Worm (Caenorhabditis elegans) whole organism, L4 larva: Measurements from ENCODE around the gene C37H5.14.

Experiments
- Y105C5A.15 ChIP-seq: fragments of 200-800 bp; sonication (Bioruptor generic); IDR thresholded peaks from 2 replicates; pipeline ENCODE4 v1.3.6; 2022; ENCODE audit warnings: missing genetic modification characterization, missing compliant biosample characterization
- Y75B8A.6 ChIP-seq: fragments of 200-800 bp; sonication (Bioruptor generic); IDR thresholded peaks from 2 replicates; pipeline ENCODE4 v1.3.6; 2022; ENCODE audit warnings: missing genetic modification reagents, missing genetic modification characterization, missing compliant biosample characterization
- ZK546.5 ChIP-seq, 2 experiments: sonication (generic microtip); optimal IDR thresholded peaks; 2 replicates each; lab custom pipeline; 2017; ENCODE audit warnings: missing biosample characterization in 2 of 2, missing genetic modification characterization in 2 of 2
- aha-1 ChIP-seq: fragments of 150-350 bp; peaks from one replicate; lab custom pipeline; 2014; ENCODE audit warnings: missing biosample characterization, missing genetic modification characterization
- aly-2 ChIP-seq: sonication (generic microtip); optimal IDR thresholded peaks from 2 replicates; lab custom pipeline; 2018; ENCODE audit warnings: missing biosample characterization, missing genetic modification characterization
- ceh-28 ChIP-seq: fragments of 150-350 bp; optimal IDR thresholded peaks from 2 replicates; lab custom pipeline; 2014; ENCODE audit warnings: missing biosample characterization, missing genetic modification reagents, missing genetic modification characterization
- daf-19 ChIP-seq: fragments of 200-800 bp; sonication (Bioruptor generic); conservative IDR thresholded peaks from 2 replicates; pipeline ENCODE4 v1.3.6; 2022; ENCODE audit warnings: missing genetic modification characterization, missing compliant biosample characterization
- daf-8 ChIP-seq: fragments of 200-800 bp; sonication (Bioruptor generic); IDR thresholded peaks from 2 replicates; pipeline ENCODE4 v1.3.6; 2022; ENCODE audit warnings: missing genetic modification characterization, missing compliant biosample characterization
- dmd-6 ChIP-seq: fragments of 200-800 bp; sonication (Bioruptor generic); IDR thresholded peaks from 2 replicates; pipeline ENCODE4 v1.3.6; 2022; ENCODE audit warnings: missing genetic modification reagents, missing genetic modification characterization, missing compliant biosample characterization
- dmd-9 ChIP-seq: fragments of 200-800 bp; sonication (Bioruptor generic); IDR thresholded peaks from 2 replicates; pipeline ENCODE4 v1.3.6; 2022; ENCODE audit warnings: missing genetic modification reagents, missing genetic modification characterization, missing compliant biosample characterization
- duxl-1 ChIP-seq: sonication (generic microtip); optimal IDR thresholded peaks from 2 replicates; lab custom pipeline; 2016; ENCODE audit warnings: mild to moderate bottlenecking, missing genetic modification characterization, moderate library complexity, missing compliant biosample characterization; ENCODE audit not compliant: poor library complexity
- egl-27 ChIP-seq: sonication (generic microtip); optimal IDR thresholded peaks from 3 replicates; lab custom pipeline; 2017; ENCODE audit warnings: missing biosample characterization, missing genetic modification reagents, missing genetic modification characterization
- fkh-10 ChIP-seq: fragments of 150-350 bp; optimal IDR thresholded peaks from 2 replicates; lab custom pipeline; 2014; ENCODE audit warnings: missing biosample characterization, missing genetic modification reagents, missing genetic modification characterization
- hif-1 ChIP-seq, 2 experiments: sonication (generic microtip); optimal IDR thresholded peaks; 2 replicates each; lab custom pipeline; 2016 to 2017; ENCODE audit warnings: missing compliant biosample characterization in 2 of 2, missing genetic modification characterization in 2 of 2, missing genetic modification reagents in 2 of 2, missing genotype in 2 of 2, mild to moderate bottlenecking in 1 of 2
- hlh-11 ChIP-seq: fragments of 200-800 bp; sonication (Bioruptor generic); optimal IDR thresholded peaks from 2 replicates; lab custom pipeline; 2018; ENCODE audit warnings: mild to moderate bottlenecking, missing genetic modification characterization, missing compliant biosample characterization
- hmg-1.1 ChIP-seq: fragments of 200-800 bp; sonication (Bioruptor generic); IDR thresholded peaks from 2 replicates; pipeline ENCODE4 v1.3.6; 2022; ENCODE audit warnings: missing genetic modification reagents, missing genetic modification characterization, missing compliant biosample characterization
- lin-29 ChIP-seq: fragments of 200-800 bp; sonication (Bioruptor generic); IDR thresholded peaks from 2 replicates; pipeline ENCODE4 v1.3.6; 2022; ENCODE audit warnings: missing genetic modification reagents, missing genetic modification characterization, missing compliant biosample characterization
- lir-3 ChIP-seq: sonication (generic microtip); optimal IDR thresholded peaks from 2 replicates; lab custom pipeline; 2016; ENCODE audit warnings: mild to moderate bottlenecking, missing genetic modification characterization, missing compliant biosample characterization
- madf-5 ChIP-seq, 2 experiments: fragments of 200-800 bp; sonication (Bioruptor generic); IDR thresholded peaks; 2 replicates each; pipeline ENCODE4 v1.3.6; 2022; ENCODE audit warnings: missing compliant biosample characterization in 2 of 2, missing genetic modification characterization in 2 of 2
- madf-9 ChIP-seq: fragments of 200-800 bp; sonication (Bioruptor generic); conservative IDR thresholded peaks from 2 replicates; pipeline ENCODE4 v1.3.6; 2022; ENCODE audit warnings: missing genetic modification reagents, missing genetic modification characterization, missing compliant biosample characterization
- mdl-1 ChIP-seq, 2 experiments: fragments of 150-350 bp in 1 of 2; sonication (generic microtip) in 1 of 2; optimal IDR thresholded peaks; 2 replicates each; lab custom pipeline; 2014 to 2017; ENCODE audit warnings: missing biosample characterization in 2 of 2, missing genetic modification characterization in 2 of 2
- mdt-29 ChIP-seq: fragments of 200-800 bp; sonication (Bioruptor generic); IDR thresholded peaks from 2 replicates; pipeline ENCODE4 v1.3.6; 2022; ENCODE audit warnings: missing genetic modification reagents, missing genetic modification characterization, missing compliant biosample characterization
- mxl-3 ChIP-seq: fragments of 200-800 bp; sonication (Bioruptor generic); optimal IDR thresholded peaks from 2 replicates; lab custom pipeline; 2018; ENCODE audit warnings: mild to moderate bottlenecking, missing genetic modification characterization, missing compliant biosample characterization
- nhr-102 ChIP-seq: sonication (generic microtip); optimal IDR thresholded peaks from 2 replicates; lab custom pipeline; 2016; ENCODE audit warnings: mild to moderate bottlenecking, missing genetic modification characterization, moderate library complexity, missing compliant biosample characterization
- nhr-11 ChIP-seq: fragments of 150-350 bp; optimal IDR thresholded peaks from 2 replicates; lab custom pipeline; 2014; ENCODE audit warnings: missing biosample characterization, missing genetic modification characterization
- nhr-28 ChIP-seq: fragments of 150-350 bp; optimal IDR thresholded peaks from 2 replicates; lab custom pipeline; 2014; ENCODE audit warnings: missing biosample characterization, missing genetic modification characterization
- nhr-76 ChIP-seq: fragments of 150-350 bp; optimal IDR thresholded peaks from 2 replicates; lab custom pipeline; 2014; ENCODE audit warnings: missing biosample characterization, missing genetic modification characterization
- nhr-77 ChIP-seq: fragments of 150-350 bp; optimal IDR thresholded peaks from 2 replicates; lab custom pipeline; 2014; ENCODE audit warnings: missing biosample characterization, missing genetic modification characterization
- saeg-2 ChIP-seq: fragments of 200-800 bp; sonication (Bioruptor generic); IDR thresholded peaks from 2 replicates; pipeline ENCODE4 v1.3.6; 2022; ENCODE audit warnings: missing genetic modification reagents, missing genetic modification characterization, missing compliant biosample characterization
- snpc-1.2 ChIP-seq: fragments of 200-800 bp; sonication (Bioruptor generic); IDR thresholded peaks from 2 replicates; pipeline ENCODE4 v1.3.6; 2022; ENCODE audit warnings: missing genetic modification reagents, missing genetic modification characterization, missing compliant biosample characterization
- snpc-4 ChIP-seq: fragments of 150-350 bp; optimal IDR thresholded peaks from 2 replicates; lab custom pipeline; 2014; ENCODE audit warnings: missing biosample characterization, missing genetic modification characterization
- unc-130 ChIP-seq: sonication (generic microtip); optimal IDR thresholded peaks from 2 replicates; lab custom pipeline; 2016; ENCODE audit warnings: missing genetic modification reagents, missing genetic modification characterization, missing compliant biosample characterization
- unc-62 ChIP-seq, 3 experiments: fragments of 150-350 bp in 1 of 3; sonication (generic microtip); optimal IDR thresholded peaks in 2 of 3; peaks in 1 of 3; 1 replicate in 1 of 3; 2 replicates in 2 of 3; lab custom pipeline; 2014 to 2017; ENCODE audit warnings: missing biosample characterization in 3 of 3, missing genetic modification characterization in 3 of 3, missing genetic modification reagents in 3 of 3, missing genotype in 1 of 3
- vab-7 ChIP-seq: fragments of 200-800 bp; sonication (Bioruptor generic); IDR thresholded peaks from 2 replicates; pipeline ENCODE4 v1.3.6; 2022; ENCODE audit warnings: missing genetic modification reagents, missing genetic modification characterization, missing compliant biosample characterization
- zfp-2 ChIP-seq: sonication (generic microtip); optimal IDR thresholded peaks from 2 replicates; lab custom pipeline; 2016; ENCODE audit warnings: mild to moderate bottlenecking, missing genetic modification characterization, missing compliant biosample characterization
- zip-11 ChIP-seq: fragments of 200-800 bp; sonication (Bioruptor generic); IDR thresholded peaks from 2 replicates; pipeline ENCODE4 v1.3.6; 2022; ENCODE audit warnings: missing genetic modification characterization, missing compliant biosample characterization
- zip-2 ChIP-seq: fragments of 150-350 bp; optimal IDR thresholded peaks from 2 replicates; lab custom pipeline; 2014; ENCODE audit warnings: missing biosample characterization, missing genetic modification characterization

The C37H5.14 gene

DNA sequence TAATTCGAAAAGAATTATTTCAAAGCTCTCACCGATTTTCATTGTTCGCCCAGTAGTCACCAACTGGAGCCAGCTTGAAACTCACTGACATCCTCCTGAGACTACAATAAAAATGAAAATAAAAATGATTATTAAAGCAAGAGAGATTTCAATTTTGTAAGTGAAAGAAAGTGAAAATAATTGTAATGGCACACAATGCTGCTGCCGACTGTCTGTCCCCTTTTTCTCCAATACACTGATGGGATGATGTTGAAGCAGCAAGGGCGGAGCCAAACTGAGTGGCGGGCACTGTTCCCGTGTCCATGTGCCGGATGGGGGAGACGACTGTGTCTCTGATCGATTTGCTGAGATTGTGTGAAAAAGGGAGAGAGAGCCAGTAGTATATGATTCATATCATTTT, at the start of gene C37H5.14:
Gene C37H5.14, minus strand, starts transcription at position 101 of the 400 bp plus-strand sequence.
- TF ChIP-seq aly-2 (tag; lab: Kevin White, UChicago) (no peak), madf-9 (GFP tag; lab: Robert Waterston, UW) (no peak), mdl-1 (tag; optimal IDR thresholded peaks at IDR 0.05; lab: Kevin White, UChicago) (no peak), unc-62 (GFP tag; optimal IDR thresholded peaks at IDR 0.05 in 1 of 2; lab: Kevin White, UChicago) (no peak), unc-62 (tag; optimal IDR thresholded peaks at IDR 0.05; lab: Kevin White, UChicago) (no peak), lir-3 (tag; lab: Kevin White, UChicago) (no peak), hmg-1.1 (GFP tag; lab: Robert Waterston, UW) (no peak), aha-1 (tag; lab: Kevin White, UChicago) (no peak), nhr-76 (no peak), Y105C5A.15 (no peak), snpc-4 (no peak), dmd-9 (GFP tag; lab: Robert Waterston, UW) (no peak)

- TF ChIP-seq nhr-11 (tag; lab: Kevin White, UChicago) = no peak
- TF ChIP-seq snpc-1.2 = no peak
- no peak for TF ChIP-seq mdt-29 (GFP tag; lab: Robert Waterston, UW)
- no peak for TF ChIP-seq ZK546.5 (tag; optimal IDR thresholded peaks at IDR 0.05; lab: Kevin White, UChicago)
- no peak for TF ChIP-seq saeg-2 (GFP tag; lab: Robert Waterston, UW)
- no peak for TF ChIP-seq egl-27 (tag; lab: Kevin White, UChicago)
- no peak for TF ChIP-seq vab-7
- no peak for TF ChIP-seq nhr-28 (tag; lab: Kevin White, UChicago)
- no peak for TF ChIP-seq hlh-11
- TF ChIP-seq hif-1 (tag; optimal IDR thresholded peaks at IDR 0.05; lab: Kevin White, UChicago) = no peak
- no peak for TF ChIP-seq madf-5 (GFP tag; IDR thresholded peaks at IDR 0.05; lab: Robert Waterston, UW)
- no peak for TF ChIP-seq fkh-10 (GFP tag; lab: Kevin White, UChicago)
- TF ChIP-seq ceh-28 (tag; lab: Kevin White, UChicago) = no peak
- no peak for TF ChIP-seq daf-19 (GFP tag; lab: Robert Waterston, UW)
- no peak for TF ChIP-seq lin-29 (GFP tag; lab: Robert Waterston, UW)
These were observed 47.2 kb upstream of the C37H5.14 start, which contains the start of gene str-32 for ce11 chrV:4881377-4881776. TSS of gene str-32 (minus strand) at chrV:4881477.

ce11 chrV:4879251-4879650, 45.1 kb upstream of the C37H5.14 start, which contains the start of gene T19H12.15:
TSS of gene T19H12.15 (minus strand) at chrV:4879351.
- TF ChIP-seq zfp-2 (tag; lab: Kevin White, UChicago) (no peak), dmd-9 (GFP tag; lab: Robert Waterston, UW) (no peak), saeg-2 (GFP tag; lab: Robert Waterston, UW) (no peak), nhr-76 (no peak), lin-29 (GFP tag; lab: Robert Waterston, UW) (no peak), daf-8 (GFP tag; lab: Robert Waterston, UW) (no peak), mxl-3 (no peak), daf-19 (GFP tag; lab: Robert Waterston, UW) (no peak)

ce11 chrV:4877587-4877986, 43.4 kb upstream of the C37H5.14 start, which contains the start of gene T19H12.6:
TSS of gene T19H12.6 (minus strand) at chrV:4877687.
- no peak for TF ChIP-seq snpc-1.2
- TF ChIP-seq zip-11 (GFP tag; lab: Robert Waterston, UW) = no peak
- TF ChIP-seq zip-2 (tag; lab: Kevin White, UChicago) = no peak
- no peak for TF ChIP-seq unc-130
- TF ChIP-seq duxl-1 (tag; lab: Kevin White, UChicago) = no peak
- no peak for TF ChIP-seq dmd-6 (GFP tag; lab: Robert Waterston, UW)
- TF ChIP-seq unc-62 (GFP tag; optimal IDR thresholded peaks at IDR 0.05 in 1 of 2; lab: Kevin White, UChicago) = no peak
- no peak for TF ChIP-seq unc-62 (tag; optimal IDR thresholded peaks at IDR 0.05; lab: Kevin White, UChicago)
- TF ChIP-seq hlh-11 = no peak
- no peak for TF ChIP-seq Y75B8A.6 (GFP tag; lab: Robert Waterston, UW)
- TF ChIP-seq nhr-102 = no peak
- TF ChIP-seq nhr-77 (tag; lab: Kevin White, UChicago) = no peak
